Fruit fly (Drosophila melanogaster) whole organism, embryonic: ENCODE results near the gene CG33127.

ENCODE experiments used
- Antp ChIP-seq: fragments of 200-800 bp; sonication (Bioruptor generic); optimal IDR thresholded peaks from 3 replicates; lab custom pipeline; 2016; ENCODE audit warnings: missing biosample characterization, missing genetic modification characterization
- Awh ChIP-seq: fragments of 200-800 bp; sonication (Bioruptor generic); IDR thresholded peaks from 2 replicates; pipeline ENCODE4, ENCODE4 v1.3.6; 2022; ENCODE audit warnings: missing biosample characterization, missing genetic modification characterization
- B-H2 ChIP-seq: fragments of 200-800 bp; sonication (Bioruptor generic); optimal IDR thresholded peaks from 2 replicates; lab custom pipeline; 2018; ENCODE audit warnings: missing biosample characterization, mild to moderate bottlenecking, missing genetic modification characterization
- Bdp1 ChIP-seq: fragments of 200-800 bp; sonication (Bioruptor generic); optimal IDR thresholded peaks from 3 replicates; lab custom pipeline; 2016; ENCODE audit warnings: missing biosample characterization, missing genetic modification characterization
- Bgb ChIP-seq: fragments of 200-800 bp; sonication (Bioruptor generic); IDR thresholded peaks from 2 replicates; pipeline ENCODE4 v1.3.6; 2022; ENCODE audit warnings: missing biosample characterization, missing genetic modification characterization; ENCODE audit not compliant: partially characterized antibody
- CG11085 ChIP-seq: fragments of 200-800 bp; sonication (Bioruptor generic); IDR thresholded peaks from 2 replicates; pipeline ENCODE4 v1.3.6; 2022; ENCODE audit warnings: missing biosample characterization, missing genetic modification characterization
- CG13894 ChIP-seq: fragments of 200-800 bp; sonication (Bioruptor generic); optimal IDR thresholded peaks from 3 replicates; lab custom pipeline; 2018; ENCODE audit warnings: missing biosample characterization, mild to moderate bottlenecking, missing genetic modification characterization, moderate library complexity
- CG14710 ChIP-seq: fragments of 200-800 bp; sonication (Bioruptor generic); optimal IDR thresholded peaks from 3 replicates; lab custom pipeline; 2019; ENCODE audit warnings: missing biosample characterization, mild to moderate bottlenecking, missing genetic modification characterization, moderate library complexity
- CG14965 ChIP-seq: fragments of 200-800 bp; sonication (Bioruptor generic); optimal IDR thresholded peaks from 2 replicates; lab custom pipeline; 2016; ENCODE audit warnings: missing biosample characterization, missing genetic modification characterization, borderline replicate concordance
- CG15514 ChIP-seq: fragments of 200-800 bp; sonication (Bioruptor generic); optimal IDR thresholded peaks from 3 replicates; lab custom pipeline; 2017; ENCODE audit warnings: missing biosample characterization, missing genetic modification characterization, mild to moderate bottlenecking, moderate library complexity, missing genetic modification reagents
- CG17612 ChIP-seq: fragments of 200-800 bp; sonication (Bioruptor generic); IDR thresholded peaks from 2 replicates; pipeline ENCODE4 v1.3.6; 2022; ENCODE audit warnings: missing biosample characterization, missing genetic modification characterization
- CG17829 ChIP-seq: fragments of 200-800 bp; optimal IDR thresholded peaks from 2 replicates; lab custom pipeline; 2019; ENCODE audit warnings: missing biosample characterization, mild to moderate bottlenecking, missing genetic modification characterization, moderate library complexity
- CG17912 ChIP-seq: fragments of 200-800 bp; sonication (Bioruptor generic); optimal IDR thresholded peaks from 2 replicates; lab custom pipeline; 2018; ENCODE audit warnings: missing biosample characterization, mild to moderate bottlenecking, missing genetic modification characterization
- CG18262 ChIP-seq: fragments of 200-800 bp; optimal IDR thresholded peaks from 3 replicates; lab custom pipeline; 2019; ENCODE audit warnings: missing biosample characterization, mild to moderate bottlenecking, missing genetic modification characterization, moderate library complexity
- CG3065 ChIP-seq: fragments of 200-800 bp; sonication (Bioruptor generic); optimal IDR thresholded peaks from 2 replicates; lab custom pipeline; 2016; ENCODE audit warnings: missing biosample characterization, missing genetic modification characterization
- CG32772 ChIP-seq: fragments of 200-800 bp; sonication (Bioruptor generic); IDR thresholded peaks from 2 replicates; pipeline ENCODE4 v1.3.6; 2022; ENCODE audit warnings: missing biosample characterization, missing genetic modification characterization
- CG34224 ChIP-seq: fragments of 200-800 bp; sonication (Bioruptor generic); IDR thresholded peaks from 3 replicates; pipeline ENCODE4 v1.3.6; 2022; ENCODE audit warnings: missing biosample characterization, missing genetic modification characterization; ENCODE audit not compliant: partially characterized antibody
- CG3726 ChIP-seq: fragments of 200-800 bp; sonication (Bioruptor generic); IDR thresholded peaks from 3 replicates; pipeline ENCODE4, ENCODE4 v1.3.6; 2022; ENCODE audit warnings: missing biosample characterization, missing genetic modification characterization
- CG3847 ChIP-seq: fragments of 200-800 bp; sonication (Bioruptor generic); IDR thresholded peaks from 2 replicates; pipeline ENCODE4 v1.3.6; 2022; ENCODE audit warnings: missing biosample characterization, missing genetic modification characterization
- CG4617 ChIP-seq: fragments of 200-800 bp; sonication (Bioruptor generic); optimal IDR thresholded peaks from 3 replicates; lab custom pipeline; 2016; ENCODE audit warnings: missing biosample characterization, missing genetic modification characterization, borderline replicate concordance
- CG6654 ChIP-seq: fragments of 200-800 bp; sonication (Bioruptor generic); optimal IDR thresholded peaks from 2 replicates; lab custom pipeline; 2017; ENCODE audit warnings: missing biosample characterization, mild to moderate bottlenecking, missing genetic modification characterization
- CG6854 ChIP-seq: fragments of 200-800 bp; sonication (Bioruptor generic); optimal IDR thresholded peaks from 3 replicates; lab custom pipeline; 2017; ENCODE audit warnings: missing biosample characterization, mild to moderate bottlenecking, missing genetic modification characterization
- Chrac-16 ChIP-seq: fragments of 200-800 bp; sonication (Bioruptor generic); optimal IDR thresholded peaks from 3 replicates; lab custom pipeline; 2016; ENCODE audit warnings: missing biosample characterization, missing genetic modification characterization
- Deaf1 ChIP-seq: fragments of 200-800 bp; optimal IDR thresholded peaks from 3 replicates; lab custom pipeline; 2019; ENCODE audit warnings: missing biosample characterization, mild to moderate bottlenecking, missing genetic modification characterization, moderate library complexity
- Dp ChIP-seq: fragments of 200-800 bp; sonication (Bioruptor generic); optimal IDR thresholded peaks from 2 replicates; lab custom pipeline; 2018; ENCODE audit warnings: missing biosample characterization, mild to moderate bottlenecking, missing genetic modification characterization, moderate library complexity
- E2f1 ChIP-seq: fragments of 200-800 bp; sonication (Bioruptor generic); IDR thresholded peaks from 2 replicates; pipeline ENCODE4 v1.3.6; 2022; ENCODE audit warnings: missing biosample characterization, missing genetic modification characterization
- Elba2 ChIP-seq: fragments of 200-800 bp; sonication (Bioruptor generic); optimal IDR thresholded peaks from 3 replicates; lab custom pipeline; 2016; ENCODE audit warnings: missing biosample characterization, missing genetic modification characterization
- Ets97D ChIP-seq: fragments of 200-800 bp; sonication (Bioruptor generic); optimal IDR thresholded peaks from 3 replicates; lab custom pipeline; 2016; ENCODE audit warnings: missing biosample characterization, missing genetic modification characterization
- HLH4C ChIP-seq: fragments of 200-800 bp; sonication (Bioruptor generic); IDR thresholded peaks from 3 replicates; pipeline ENCODE4 v1.3.6; 2022; ENCODE audit warnings: missing biosample characterization, missing genetic modification characterization; ENCODE audit not compliant: partially characterized antibody
- Hmr ChIP-seq: fragments of 200-800 bp; sonication (Bioruptor generic); optimal IDR thresholded peaks from 3 replicates; lab custom pipeline; 2017; ENCODE audit warnings: mild to moderate bottlenecking, missing biosample characterization, missing genetic modification reagents, missing genetic modification characterization
- Hmx ChIP-seq: fragments of 200-800 bp; sonication (Bioruptor generic); optimal IDR thresholded peaks from 2 replicates; lab custom pipeline; 2016; ENCODE audit warnings: missing biosample characterization, missing genetic modification characterization
- Jarid2 ChIP-seq: fragments of 200-800 bp; sonication (Bioruptor generic); optimal IDR thresholded peaks from 3 replicates; lab custom pipeline; 2017; ENCODE audit warnings: mild to moderate bottlenecking, missing biosample characterization, missing genetic modification reagents, missing genetic modification characterization
- Lhr ChIP-seq: fragments of 200-800 bp; sonication (Bioruptor generic); optimal IDR thresholded peaks from 3 replicates; lab custom pipeline; 2017; ENCODE audit warnings: mild to moderate bottlenecking, missing biosample characterization, missing genetic modification reagents, missing genetic modification characterization
- Med ChIP-seq: fragments of 200-800 bp; sonication (Bioruptor generic); peaks from one replicate; lab custom pipeline; 2016; ENCODE audit warnings: missing biosample characterization, missing genetic modification characterization, mild to moderate bottlenecking, inconsistent platforms, moderate library complexity
- NK7.1 ChIP-seq: fragments of 200-800 bp; sonication (Bioruptor generic); optimal IDR thresholded peaks from 3 replicates; lab custom pipeline; 2016; ENCODE audit warnings: missing biosample characterization, missing genetic modification characterization
- Nf-YA ChIP-seq: fragments of 200-800 bp; sonication (Bioruptor generic); IDR thresholded peaks from 2 replicates; pipeline ENCODE4 v1.3.6; 2022; ENCODE audit warnings: missing biosample characterization, missing genetic modification characterization
- Pdp1 ChIP-seq, 2 experiments: fragments of 200-800 bp; sonication (Bioruptor generic); optimal IDR thresholded peaks; 3 replicates each; lab custom pipeline; 2016; ENCODE audit warnings: missing biosample characterization in 2 of 2, missing genetic modification characterization in 2 of 2, mild to moderate bottlenecking in 1 of 2, moderate library complexity in 1 of 2
- YL-1 ChIP-seq: fragments of 200-800 bp; sonication (Bioruptor generic); optimal IDR thresholded peaks from 3 replicates; lab custom pipeline; 2017; ENCODE audit warnings: missing biosample characterization, mild to moderate bottlenecking, missing genetic modification characterization
- abd-A ChIP-seq: fragments of 200-800 bp; sonication (Bioruptor generic); optimal IDR thresholded peaks from 3 replicates; lab custom pipeline; 2019; ENCODE audit warnings: missing biosample characterization, mild to moderate bottlenecking, missing genetic modification characterization, moderate library complexity
- bbx ChIP-seq: fragments of 200-800 bp; sonication (Bioruptor generic); IDR thresholded peaks from 2 replicates; pipeline ENCODE4 v1.3.6; 2022; ENCODE audit warnings: missing biosample characterization, missing genetic modification characterization; ENCODE audit not compliant: partially characterized antibody
- br ChIP-seq: fragments of >200 bp; optimal IDR thresholded peaks from 2 replicates; lab custom pipeline; 2017
- cg ChIP-seq: fragments of 200-800 bp; sonication (Bioruptor generic); optimal IDR thresholded peaks from 3 replicates; lab custom pipeline; 2019; ENCODE audit warnings: missing biosample characterization, mild to moderate bottlenecking, missing genetic modification characterization, moderate library complexity
- fd64A ChIP-seq: fragments of 200-800 bp; sonication (Bioruptor generic); optimal IDR thresholded peaks from 3 replicates; lab custom pipeline; 2018; ENCODE audit warnings: missing biosample characterization, mild to moderate bottlenecking, missing genetic modification characterization
- fd96Cb ChIP-seq: fragments of 200-800 bp; sonication (Bioruptor generic); optimal IDR thresholded peaks from 2 replicates; lab custom pipeline; 2018; ENCODE audit warnings: missing biosample characterization, mild to moderate bottlenecking, missing genetic modification characterization, moderate library complexity
- lov ChIP-seq, 2 experiments: fragments of 200-800 bp in 1 of 2; fragments of >200 bp in 1 of 2; sonication (Bioruptor generic) in 1 of 2; IDR thresholded peaks in 1 of 2; optimal IDR thresholded peaks in 1 of 2; 2 replicates in 1 of 2; 3 replicates in 1 of 2; pipeline versions ENCODE4 v1.3.6 to Lab custom; 2017 to 2022; ENCODE audit warnings: missing biosample characterization in 1 of 2, missing genetic modification characterization in 1 of 2
- oc ChIP-seq: fragments of 200-800 bp; sonication (Bioruptor generic); optimal IDR thresholded peaks from 2 replicates; lab custom pipeline; 2018; ENCODE audit warnings: missing biosample characterization, mild to moderate bottlenecking, missing genetic modification characterization, moderate library complexity
- odd ChIP-seq: fragments of 200-800 bp; sonication (Bioruptor generic); optimal IDR thresholded peaks from 2 replicates; lab custom pipeline; 2017; ENCODE audit warnings: missing biosample characterization, mild to moderate bottlenecking, missing genetic modification characterization
- phol ChIP-seq: fragments of 200-800 bp; sonication (Bioruptor generic); optimal IDR thresholded peaks from 3 replicates; lab custom pipeline; 2018; ENCODE audit warnings: missing biosample characterization, mild to moderate bottlenecking, missing genetic modification characterization, moderate library complexity
- tup ChIP-seq: fragments of 200-800 bp; sonication (Bioruptor generic); optimal IDR thresholded peaks from 2 replicates; lab custom pipeline; 2016; ENCODE audit warnings: missing biosample characterization, mild to moderate bottlenecking, missing genetic modification characterization, moderate library complexity
- vvl ChIP-seq: fragments of 200-800 bp; sonication (Bioruptor generic); IDR thresholded peaks from 2 replicates; pipeline ENCODE4 v1.3.6; 2022; ENCODE audit warnings: missing biosample characterization, missing genetic modification characterization

CG33127 gene

DNA sequence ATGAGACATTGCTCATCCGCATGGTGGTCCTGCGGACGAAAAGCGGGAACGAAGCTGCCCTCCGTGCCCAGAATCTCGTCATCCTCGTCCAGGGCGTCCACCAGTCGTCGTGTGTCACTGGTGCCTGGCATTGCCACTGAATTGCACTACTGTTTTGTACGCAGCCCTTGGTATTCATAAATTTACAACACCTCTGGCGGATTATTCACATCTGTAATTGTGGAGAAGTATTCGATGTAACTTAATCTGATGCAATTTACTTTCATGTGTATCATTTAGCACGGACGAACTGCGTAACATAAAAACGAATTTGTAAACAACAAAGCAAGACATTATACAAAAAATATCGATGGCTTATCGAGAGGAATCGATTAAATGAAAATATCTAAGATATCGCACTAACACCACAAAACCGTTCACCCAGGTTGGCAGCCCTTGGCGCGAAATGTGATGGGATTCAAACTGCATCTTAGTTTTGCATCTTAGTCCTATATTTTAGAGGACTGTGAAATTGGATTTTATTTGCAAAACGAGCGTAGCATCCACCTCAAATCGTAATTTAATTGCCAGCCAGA, 35.7 kb downstream of the CG33127 start, which contains the start of gene Ent1 (continued):
- peak; percentile 14 for TF ChIP-seq CG17829
- peak; percentile 8 for TF ChIP-seq CG13894 (tag; lab: Kevin White, UChicago)
- peak; percentile 0 for TF ChIP-seq Hmr (GFP tag; lab: Kevin White, UChicago)
- no peak for TF ChIP-seq CG17912 (GFP tag; lab: Kevin White, UChicago)
- no peak for TF ChIP-seq Chrac-16 (GFP tag; lab: Kevin White, UChicago)
- TF ChIP-seq Deaf1 (tag; lab: Kevin White, UChicago), result peak; percentile 9
- TF ChIP-seq Ets97D (GFP tag; lab: Kevin White, UChicago), result peak; percentile 31
- no peak for TF ChIP-seq oc
- TF ChIP-seq br (lab: Kevin White, UChicago), result no peak
- no peak for TF ChIP-seq HLH4C (GFP tag; lab: Robert Waterston, UW)
- TF ChIP-seq CG15514 (GFP tag; lab: Kevin White, UChicago), result peak; percentile 95
- TF ChIP-seq YL-1 (GFP tag; lab: Kevin White, UChicago), result peak; percentile 64
- peak; percentile 3 for TF ChIP-seq phol (tag; lab: Kevin White, UChicago)
- no peak for TF ChIP-seq tup (GFP tag; lab: Kevin White, UChicago)
- TF ChIP-seq CG14710 (tag; lab: Kevin White, UChicago), result peak; percentile 33
- peak; percentile 77 for TF ChIP-seq CG4617 (GFP tag; lab: Kevin White, UChicago)
- TF ChIP-seq Bgb, result no peak
- peak; percentile 56 for TF ChIP-seq abd-A (tag; lab: Kevin White, UChicago)
- TF ChIP-seq cg (GFP tag; lab: Kevin White, UChicago), result peak; percentile 76
- TF ChIP-seq Pdp1 (GFP tag; optimal IDR thresholded peaks at IDR 0.05; lab: Kevin White, UChicago), result peak in 1 of 2 experiments; percentile 96
- TF ChIP-seq B-H2 (GFP tag; lab: Kevin White, UChicago), result no peak
- peak; percentile 98 for TF ChIP-seq Dp (GFP tag; lab: Kevin White, UChicago)
- no peak for TF ChIP-seq E2f1 (GFP tag; lab: Robert Waterston, UW)
- no peak for TF ChIP-seq NK7.1 (GFP tag; lab: Kevin White, UChicago)
- TF ChIP-seq CG32772 (GFP tag; lab: Robert Waterston, UW), result no peak
- TF ChIP-seq lov (optimal IDR thresholded peaks at IDR 0.05; lab: Kevin White, UChicago), result no peak
- no peak for TF ChIP-seq lov (GFP tag; IDR thresholded peaks at IDR 0.05; lab: Robert Waterston, UW)
- no peak for TF ChIP-seq CG18262 (tag; lab: Kevin White, UChicago)
- no peak for TF ChIP-seq CG6854
- TF ChIP-seq CG17612 (GFP tag; lab: Robert Waterston, UW), result no peak
- no peak for TF ChIP-seq CG3726 (GFP tag; lab: Robert Waterston, UW)
- no peak for TF ChIP-seq fd64A (GFP tag; lab: Kevin White, UChicago)
- no peak for TF ChIP-seq Bdp1 (GFP tag; lab: Kevin White, UChicago)
- no peak for TF ChIP-seq CG34224 (GFP tag; lab: Robert Waterston, UW)
- no peak for TF ChIP-seq CG14965 (GFP tag; lab: Kevin White, UChicago)
- TF ChIP-seq Med (GFP tag; lab: Kevin White, UChicago), result peak; percentile 82
- TF ChIP-seq Lhr, result peak; percentile 31
- TF ChIP-seq fd96Cb (tag; lab: Kevin White, UChicago), result no peak
- TF ChIP-seq Jarid2, result peak; percentile 28
- TF ChIP-seq, all 482 proteins: peak for 49

DNA sequence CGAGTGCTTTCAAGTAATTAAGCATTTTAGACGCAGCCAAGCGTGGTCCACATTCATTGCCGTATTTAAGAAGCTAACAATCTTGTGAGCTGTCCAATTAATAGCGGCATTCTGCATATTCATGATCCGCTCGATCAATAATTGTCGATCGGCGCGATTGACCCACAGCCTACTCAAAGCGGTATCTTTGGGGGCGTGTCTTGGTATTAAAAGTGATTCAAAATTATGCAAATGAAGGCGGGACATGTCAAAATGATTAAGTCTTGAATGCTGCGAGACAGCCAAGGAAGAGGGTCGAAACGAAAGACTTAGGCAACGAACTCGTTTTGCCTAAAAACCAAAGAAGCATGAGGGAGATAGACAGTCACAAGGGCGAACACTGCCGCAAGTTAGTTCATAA, 45.0 kb downstream of the CG33127 start:
- no peak for TF ChIP-seq odd (GFP tag; lab: Kevin White, UChicago)
- no peak for TF ChIP-seq Hmx (GFP tag; lab: Kevin White, UChicago)
- TF ChIP-seq CG17912 (GFP tag; lab: Kevin White, UChicago), result no peak
- peak; percentile 62 for TF ChIP-seq Awh (GFP tag; lab: Robert Waterston, UW)
- TF ChIP-seq CG6654 (GFP tag; lab: Kevin White, UChicago), result no peak
- no peak for TF ChIP-seq CG3847 (GFP tag; lab: Robert Waterston, UW)
- no peak for TF ChIP-seq Nf-YA (GFP tag; lab: Robert Waterston, UW)
- no peak for TF ChIP-seq CG11085 (GFP tag; lab: Robert Waterston, UW)
- peak; percentile 72 for TF ChIP-seq vvl (GFP tag; lab: Robert Waterston, UW)
- no peak for TF ChIP-seq CG3065 (GFP tag; lab: Kevin White, UChicago)
- no peak for TF ChIP-seq bbx (GFP tag; lab: Robert Waterston, UW)
- no peak for TF ChIP-seq Antp
- no peak for TF ChIP-seq Elba2 (GFP tag; lab: Kevin White, UChicago)
